Fruit fly (Drosophila melanogaster): ENCODE data around the gene CG1943.

Gene CG1943

dm6 chr3R:7059015-7059414, 15.6 kb upstream of the CG1943 start, which contains the start of gene dj:
dj (plus strand) TSS chr3R:7059315.
- TF ChIP-seq ovo (GFP tag; optimal IDR thresholded peaks at IDR 0.05) (no peak), CG11617 (GFP tag; optimal IDR thresholded peaks at IDR 0.05) (no peak)

dm6 chr3R:7060467-7060866, 14.2 kb upstream of the CG1943 start, which contains the start of gene djl:
djl (plus strand) TSS chr3R:7060767.
- TF ChIP-seq cic (GFP tag; optimal IDR thresholded peaks at IDR 0.05) (no peak), CG7045 (GFP tag; optimal IDR thresholded peaks at IDR 0.05) (no peak), bab1 (GFP tag; optimal IDR thresholded peaks at IDR 0.05) (no peak), Clk (GFP tag; optimal IDR thresholded peaks at IDR 0.05) (no peak), CG7101 (tag; optimal IDR thresholded peaks at IDR 0.05) (no peak), Hr96 (GFP tag; optimal IDR thresholded peaks at IDR 0.05) (no peak), CG33017 (tag; optimal IDR thresholded peaks at IDR 0.05) (no peak), CG1620 (GFP tag; optimal IDR thresholded peaks at IDR 0.05) (no peak), CG5204 (GFP tag; optimal IDR thresholded peaks at IDR 0.05) (no peak), ovo (GFP tag; optimal IDR thresholded peaks at IDR 0.05) (no peak), cnc (optimal IDR thresholded peaks at IDR 0.05) (no peak), pad (GFP tag; optimal IDR thresholded peaks at IDR 0.05) (no peak), Crg-1 (GFP tag; optimal IDR thresholded peaks at IDR 0.05) (no peak), toe (GFP tag; optimal IDR thresholded peaks at IDR 0.05) (no peak), Mnt (GFP tag; optimal IDR thresholded peaks at IDR 0.05) (no peak), kay (GFP tag; ENCODE audit: borderline replicate concordance) (no peak), tj (GFP tag; optimal IDR thresholded peaks at IDR 0.05) (no peak), CG11617 (GFP tag; optimal IDR thresholded peaks at IDR 0.05) (no peak)

- TF ChIP-seq CG1620 (GFP tag; optimal IDR thresholded peaks at IDR 0.05) (no peak), Crg-1 (GFP tag; optimal IDR thresholded peaks at IDR 0.05) (no peak), tj (GFP tag; optimal IDR thresholded peaks at IDR 0.05) (no peak), Clk (GFP tag; optimal IDR thresholded peaks at IDR 0.05) (no peak), CG11617 (GFP tag; optimal IDR thresholded peaks at IDR 0.05) (no peak), cic (GFP tag; optimal IDR thresholded peaks at IDR 0.05) (no peak), Mnt (GFP tag; optimal IDR thresholded peaks at IDR 0.05) (no peak), CG12768 (GFP tag; optimal IDR thresholded peaks at IDR 0.05) (no peak), CG7101 (tag; optimal IDR thresholded peaks at IDR 0.05) (no peak), CG33017 (tag; optimal IDR thresholded peaks at IDR 0.05) (no peak)
Observed at dm6 chr3R:7061875-7062274, 12.8 kb upstream of the CG1943 start, which contains the start of gene Mst84B. Mst84B (plus strand) TSS chr3R:7062175.

dm6 chr3R:7066267-7066666, 8.4 kb upstream of the CG1943 start:
- TF ChIP-seq bab1 (GFP tag; optimal IDR thresholded peaks at IDR 0.05) (no peak), ovo (GFP tag; optimal IDR thresholded peaks at IDR 0.05) (no peak), CG14711 (tag; optimal IDR thresholded peaks at IDR 0.05) (no peak), CG1620 (GFP tag; optimal IDR thresholded peaks at IDR 0.05) (no peak), tj (GFP tag; optimal IDR thresholded peaks at IDR 0.05) (no peak), cnc (optimal IDR thresholded peaks at IDR 0.05) (no peak), kay (GFP tag; ENCODE audit: borderline replicate concordance) (peak; percentile 82)

dm6 chr3R:7067092-7067491, 7.6 kb upstream of the CG1943 start, which contains the start of the genes CG1105 and CG1965:
CG1105 (minus strand) TSS chr3R:7067136.
CG1965 (plus strand) TSS chr3R:7067401.
- TF ChIP-seq CG7045 (GFP tag; optimal IDR thresholded peaks at IDR 0.05), result peak; percentile 85
- peak; percentile 95 for TF ChIP-seq toe (GFP tag; optimal IDR thresholded peaks at IDR 0.05)
- peak; percentile 80 for TF ChIP-seq CG11617 (GFP tag; optimal IDR thresholded peaks at IDR 0.05)
- peak; percentile 88 for TF ChIP-seq kay (GFP tag; ENCODE audit: borderline replicate concordance)
- no peak for TF ChIP-seq cnc (optimal IDR thresholded peaks at IDR 0.05)
- TF ChIP-seq pad (GFP tag; optimal IDR thresholded peaks at IDR 0.05), result peak; percentile 66
- peak; percentile 87 for TF ChIP-seq Mnt (GFP tag; optimal IDR thresholded peaks at IDR 0.05)
- peak; percentile 75 for TF ChIP-seq ovo (GFP tag; optimal IDR thresholded peaks at IDR 0.05)
- peak; percentile 90 for TF ChIP-seq CG5204 (GFP tag; optimal IDR thresholded peaks at IDR 0.05)
- peak; percentile 91 for TF ChIP-seq bab1 (GFP tag; optimal IDR thresholded peaks at IDR 0.05)
- peak; percentile 74 for TF ChIP-seq CG33017 (tag; optimal IDR thresholded peaks at IDR 0.05)
- peak; percentile 89 for TF ChIP-seq Hr96 (GFP tag; optimal IDR thresholded peaks at IDR 0.05)
- peak; percentile 88 for TF ChIP-seq CG7101 (tag; optimal IDR thresholded peaks at IDR 0.05)
- TF ChIP-seq tj (GFP tag; optimal IDR thresholded peaks at IDR 0.05), result peak; percentile 69
- TF ChIP-seq cic (GFP tag; optimal IDR thresholded peaks at IDR 0.05), result peak; percentile 59
- TF ChIP-seq CG1620 (GFP tag; optimal IDR thresholded peaks at IDR 0.05), result peak; percentile 94
- peak; percentile 83 for TF ChIP-seq Clk (GFP tag; optimal IDR thresholded peaks at IDR 0.05)
- peak; percentile 80 for TF ChIP-seq CG14711 (tag; optimal IDR thresholded peaks at IDR 0.05)
- peak; percentile 79 for TF ChIP-seq Crg-1 (GFP tag; optimal IDR thresholded peaks at IDR 0.05)
- TF ChIP-seq CG12768 (GFP tag; optimal IDR thresholded peaks at IDR 0.05), result peak; percentile 77

dm6 chr3R:7075115-7075425, 411 bp downstream of the CG1943 start:
- no peak for TF ChIP-seq Mnt (GFP tag; optimal IDR thresholded peaks at IDR 0.05)

dm6 chr3R:7075712-7076183, 1.1 kb downstream of the CG1943 start:
- TF ChIP-seq pad (GFP tag; optimal IDR thresholded peaks at IDR 0.05), result peak; percentile 81
- TF ChIP-seq CG11617 (GFP tag; optimal IDR thresholded peaks at IDR 0.05), result peak; percentile 91
- peak; percentile 90 for TF ChIP-seq Hr96 (GFP tag; optimal IDR thresholded peaks at IDR 0.05)
- TF ChIP-seq Crg-1 (GFP tag; optimal IDR thresholded peaks at IDR 0.05), result peak; percentile 70
- TF ChIP-seq tj (GFP tag; optimal IDR thresholded peaks at IDR 0.05), result peak; percentile 67
- TF ChIP-seq bab1 (GFP tag; optimal IDR thresholded peaks at IDR 0.05), result peak; percentile 88
- peak; percentile 91 for TF ChIP-seq CG7045 (GFP tag; optimal IDR thresholded peaks at IDR 0.05)
- TF ChIP-seq Clk (GFP tag; optimal IDR thresholded peaks at IDR 0.05), result peak; percentile 87
- peak; percentile 90 for TF ChIP-seq cic (GFP tag; optimal IDR thresholded peaks at IDR 0.05)
- TF ChIP-seq CG7101 (tag; optimal IDR thresholded peaks at IDR 0.05), result peak; percentile 91
- TF ChIP-seq CG1620 (GFP tag; optimal IDR thresholded peaks at IDR 0.05), result peak; percentile 81
- no peak for TF ChIP-seq cnc (optimal IDR thresholded peaks at IDR 0.05)
- peak; percentile 88 for TF ChIP-seq CG14711 (tag; optimal IDR thresholded peaks at IDR 0.05)
- peak; percentile 91 for TF ChIP-seq CG33017 (tag; optimal IDR thresholded peaks at IDR 0.05)
- peak; percentile 94 for TF ChIP-seq kay (GFP tag; ENCODE audit: borderline replicate concordance)
- TF ChIP-seq Mnt (GFP tag; optimal IDR thresholded peaks at IDR 0.05), result peak; percentile 74
- peak; percentile 71 for TF ChIP-seq ovo (GFP tag; optimal IDR thresholded peaks at IDR 0.05)
- peak; percentile 82 for TF ChIP-seq toe (GFP tag; optimal IDR thresholded peaks at IDR 0.05)
- TF ChIP-seq CG12768 (GFP tag; optimal IDR thresholded peaks at IDR 0.05), result peak; percentile 96
- TF ChIP-seq CG5204 (GFP tag; optimal IDR thresholded peaks at IDR 0.05), result no peak
